Fruit fly (Drosophila melanogaster): ENCODE measurements around the gene CG12708.

CG12708 gene

dm6 chrX:15712409-15712808 lies 37.1 kb downstream of the CG12708 start, which contains the start of gene HUWE1 (continued):
- TF ChIP-seq tap (tag; optimal IDR thresholded peaks at IDR 0.05) (no peak), dysf (GFP tag; IDR thresholded peaks at IDR 0.05) (no peak; the same call in 2 of the 3 replicates), CG8765 (GFP tag; IDR thresholded peaks at IDR 0.05) (no peak), Hr3 (GFP tag; optimal IDR thresholded peaks at IDR 0.05) (no peak), CG13296 (GFP tag; optimal IDR thresholded peaks at IDR 0.05) (no peak), Fer1 (GFP tag; optimal IDR thresholded peaks at IDR 0.05) (no peak), CG4707 (GFP tag; optimal IDR thresholded peaks at IDR 0.05) (no peak), ab (GFP tag; optimal IDR thresholded peaks at IDR 0.05) (no peak), run (tag; optimal IDR thresholded peaks at IDR 0.05) (no peak), toy (GFP tag; IDR thresholded peaks at IDR 0.05) (no peak), zfh1 (GFP tag; IDR thresholded peaks at IDR 0.05) (no peak), kay (GFP tag; optimal IDR thresholded peaks at IDR 0.05) (no peak), luna (GFP tag; optimal IDR thresholded peaks at IDR 0.05) (no peak), CG32772 (GFP tag; IDR thresholded peaks at IDR 0.05) (no peak), CG15073 (GFP tag; optimal IDR thresholded peaks at IDR 0.05) (no peak), CTCF (GFP tag; optimal IDR thresholded peaks at IDR 0.05) (no peak), Oaz (GFP tag; IDR thresholded peaks at IDR 0.05) (no peak), Hand (GFP tag; optimal IDR thresholded peaks at IDR 0.05) (no peak), fru (optimal IDR thresholded peaks at IDR 0.05) (no peak), crol (GFP tag; IDR thresholded peaks at IDR 0.05) (no peak), CG6654 (GFP tag; optimal IDR thresholded peaks at IDR 0.05) (no peak), CG13424 (tag; optimal IDR thresholded peaks at IDR 0.05) (no peak), al (GFP tag; IDR thresholded peaks at IDR 0.05) (no peak), yki (optimal IDR thresholded peaks at IDR 0.05) (no peak), CG6854 (GFP tag; optimal IDR thresholded peaks at IDR 0.05) (no peak), tio (GFP tag; optimal IDR thresholded peaks at IDR 0.05) (no peak), cwo (GFP tag; optimal IDR thresholded peaks at IDR 0.05) (no peak), Dll (GFP tag; IDR thresholded peaks at IDR 0.05; ENCODE audit: partially characterized antibody) (peak; percentile 83), hkb (optimal IDR thresholded peaks at IDR 0.05) (no peak), hkb (GFP tag; IDR thresholded peaks at IDR 0.05) (no peak), usp (GFP tag; optimal IDR thresholded peaks at IDR 0.05) (no peak), sob (GFP tag; IDR thresholded peaks at IDR 0.05) (peak; percentile 45; the same call in 1 of the 2 replicates), NC2β (GFP tag; optimal IDR thresholded peaks at IDR 0.05) (no peak), CG8944 (GFP tag; optimal IDR thresholded peaks at IDR 0.05) (no peak), NFAT (GFP tag; IDR thresholded peaks at IDR 0.05) (no peak), ato (GFP tag; IDR thresholded peaks at IDR 0.05; ENCODE audit: partially characterized antibody) (peak; percentile 61; the same call in 1 of the 2 replicates), gsb (GFP tag; IDR thresholded peaks at IDR 0.05) (no peak), D19A (tag; optimal IDR thresholded peaks at IDR 0.05) (no peak), GATAe (GFP tag; conservative IDR thresholded peaks at IDR 0.05) (no peak), vfl (GFP tag; optimal IDR thresholded peaks at IDR 0.05) (no peak), CG9932 (GFP tag; IDR thresholded peaks at IDR 0.05) (peak; percentile 38; the same call in 1 of the 2 replicates), Vsx1 (GFP tag; optimal IDR thresholded peaks at IDR 0.05) (no peak), br (optimal IDR thresholded peaks at IDR 0.05) (no peak), en (GFP tag; optimal IDR thresholded peaks at IDR 0.05) (no peak), tin (GFP tag; optimal IDR thresholded peaks at IDR 0.05) (no peak), Sry-δ (GFP tag; optimal IDR thresholded peaks at IDR 0.05) (peak; percentile 85), CG12744 (GFP tag; optimal IDR thresholded peaks at IDR 0.05) (no peak), HLH54F (GFP tag; optimal IDR thresholded peaks at IDR 0.05) (peak; percentile 34), CG8924 (tag; optimal IDR thresholded peaks at IDR 0.05) (peak; percentile 61), so (GFP tag; IDR thresholded peaks at IDR 0.05) (no peak), CG3838 (GFP tag; optimal IDR thresholded peaks at IDR 0.05) (no peak), Ptx1 (GFP tag; IDR thresholded peaks at IDR 0.05) (no peak), nerfin-1 (tag; optimal IDR thresholded peaks at IDR 0.05) (peak; percentile 1), CG15514 (GFP tag; optimal IDR thresholded peaks at IDR 0.05) (peak; percentile 70), Gsc (GFP tag; IDR thresholded peaks at IDR 0.05) (no peak)
